Fruit fly (Drosophila melanogaster) S2 (cell line): Measurements from ENCODE around the gene kumpel.

Source experiments
- CG8478 ChIP-seq: fragments of >200 bp; optimal IDR thresholded peaks from 2 replicates; lab custom pipeline; 2018
- CTCF ChIP-seq, 2 experiments: fragments of >200 bp; optimal IDR thresholded peaks; 2 replicates each; lab custom pipeline; 2018

dm6 chr3R:25876639-25877038, 30.2 kb upstream of the kumpel start:
- TF ChIP-seq CG8478 (lab: Kevin White, UChicago) (no peak), CTCF (optimal IDR thresholded peaks at IDR 0.05; lab: Kevin White, UChicago) (peak; percentile 68 to 75)
